Worm (Caenorhabditis elegans) whole organism, young adult: ENCODE data around the gene wrk-1.

ENCODE experiments used
- B0019.2 ChIP-seq: fragments of 200-800 bp; sonication (Bioruptor generic); conservative IDR thresholded peaks from 2 replicates; pipeline ENCODE4 v1.3.6; 2022; ENCODE audit warnings: missing genetic modification reagents, missing genetic modification characterization, missing compliant biosample characterization
- athp-1 ChIP-seq: sonication (generic microtip); optimal IDR thresholded peaks from 2 replicates; lab custom pipeline; 2017; ENCODE audit warnings: mild to moderate bottlenecking, missing genetic modification characterization, missing compliant biosample characterization
- nfya-2 ChIP-seq: fragments of 200-800 bp; sonication (Bioruptor generic); IDR thresholded peaks from 2 replicates; pipeline ENCODE4 v1.3.6; 2022; ENCODE audit warnings: missing genetic modification reagents, missing genetic modification characterization, missing compliant biosample characterization
- nfyb-1 ChIP-seq: fragments of 200-800 bp; sonication (Bioruptor generic); IDR thresholded peaks from 2 replicates; pipeline ENCODE4 v1.3.6; 2022; ENCODE audit warnings: missing genetic modification reagents, missing genetic modification characterization, missing compliant biosample characterization
- unc-62 ChIP-seq: fragments of 150-350 bp; optimal IDR thresholded peaks from 2 replicates; lab custom pipeline; 2014; ENCODE audit warnings: missing biosample characterization, missing genetic modification reagents, missing genetic modification characterization
- ztf-25 ChIP-seq: fragments of 200-800 bp; sonication (Bioruptor generic); IDR thresholded peaks from 2 replicates; pipeline ENCODE4 v1.3.6; 2022; ENCODE audit warnings: missing genetic modification reagents, missing genetic modification characterization, missing compliant biosample characterization

- TF ChIP-seq B0019.2 (GFP tag; lab: Robert Waterston, UW) (no peak), nfya-2 (GFP tag; lab: Robert Waterston, UW) (no peak), ztf-25 (GFP tag; lab: Robert Waterston, UW) (no peak), unc-62 (GFP tag; lab: Kevin White, UChicago) (no peak), athp-1 (tag; lab: Kevin White, UChicago) (no peak), nfyb-1 (no peak)
Measured at ce11 chrX:8417727-8418126, 25.3 kb upstream of the wrk-1 start.
